Fruit fly (Drosophila melanogaster) whole organism, embryonic: ENCODE results near the gene CG15537.

Experiments used
- Atf6 ChIP-seq: fragments of 200-800 bp; sonication (Bioruptor generic); IDR thresholded peaks from 2 replicates; pipeline ENCODE4 v1.3.6; 2022; ENCODE audit warnings: missing biosample characterization, missing genetic modification characterization
- CG10959 ChIP-seq: fragments of 200-800 bp; sonication (Bioruptor generic); IDR thresholded peaks from 2 replicates; pipeline ENCODE4 v1.3.6; 2022; ENCODE audit warnings: missing biosample characterization, missing genetic modification characterization
- CG12299 ChIP-seq: fragments of 200-800 bp; sonication (Bioruptor generic); optimal IDR thresholded peaks from 2 replicates; lab custom pipeline; 2018; ENCODE audit warnings: missing biosample characterization, mild to moderate bottlenecking, missing genetic modification characterization
- CG13287 ChIP-seq: fragments of 200-800 bp; sonication (Bioruptor generic); IDR thresholded peaks from 2 replicates; pipeline ENCODE4 v1.3.6; 2022; ENCODE audit warnings: missing biosample characterization, missing genetic modification characterization; ENCODE audit not compliant: partially characterized antibody
- CG13624 ChIP-seq: fragments of 200-800 bp; sonication (Bioruptor generic); optimal IDR thresholded peaks from 2 replicates; lab custom pipeline; 2016; ENCODE audit warnings: missing biosample characterization, missing genetic modification characterization
- CG14050 ChIP-seq: fragments of 200-800 bp; sonication (Bioruptor generic); IDR thresholded peaks from 3 replicates; pipeline ENCODE4 v1.3.6; 2022; ENCODE audit warnings: missing biosample characterization, missing genetic modification characterization
- CG15514 ChIP-seq: fragments of 200-800 bp; sonication (Bioruptor generic); optimal IDR thresholded peaks from 3 replicates; lab custom pipeline; 2017; ENCODE audit warnings: missing biosample characterization, missing genetic modification characterization, mild to moderate bottlenecking, moderate library complexity, missing genetic modification reagents
- CG15601 ChIP-seq: fragments of 200-800 bp; sonication (Bioruptor generic); optimal IDR thresholded peaks from 3 replicates; lab custom pipeline; 2019; ENCODE audit warnings: missing biosample characterization, mild to moderate bottlenecking, missing genetic modification characterization, moderate library complexity
- CG17802 ChIP-seq: fragments of 200-800 bp; sonication (Bioruptor generic); optimal IDR thresholded peaks from 2 replicates; lab custom pipeline; 2018; ENCODE audit warnings: missing biosample characterization, mild to moderate bottlenecking, missing genetic modification characterization, moderate library complexity
- CG31224 ChIP-seq: fragments of 200-800 bp; sonication (Bioruptor generic); IDR thresholded peaks from 2 replicates; pipeline ENCODE4 v1.3.6; 2022; ENCODE audit warnings: missing biosample characterization, missing genetic modification characterization
- CG34376 ChIP-seq: fragments of 200-800 bp; sonication (Bioruptor generic); optimal IDR thresholded peaks from 2 replicates; lab custom pipeline; 2018; ENCODE audit warnings: missing biosample characterization, mild to moderate bottlenecking, missing genetic modification characterization
- CG3726 ChIP-seq: fragments of 200-800 bp; sonication (Bioruptor generic); IDR thresholded peaks from 3 replicates; pipeline ENCODE4, ENCODE4 v1.3.6; 2022; ENCODE audit warnings: missing biosample characterization, missing genetic modification characterization
- CG4820 ChIP-seq: fragments of 200-800 bp; sonication (Bioruptor generic); optimal IDR thresholded peaks from 3 replicates; lab custom pipeline; 2016; ENCODE audit warnings: missing biosample characterization, missing genetic modification characterization
- CG6854 ChIP-seq: fragments of 200-800 bp; sonication (Bioruptor generic); optimal IDR thresholded peaks from 3 replicates; lab custom pipeline; 2017; ENCODE audit warnings: missing biosample characterization, mild to moderate bottlenecking, missing genetic modification characterization
- CG7556 ChIP-seq: fragments of 200-800 bp; sonication (Bioruptor generic); optimal IDR thresholded peaks from 2 replicates; lab custom pipeline; 2017; ENCODE audit warnings: missing biosample characterization, mild to moderate bottlenecking, missing genetic modification characterization
- CG8388 ChIP-seq: fragments of 200-800 bp; sonication (Bioruptor generic); optimal IDR thresholded peaks from 2 replicates; lab custom pipeline; 2019; ENCODE audit warnings: missing biosample characterization, mild to moderate bottlenecking, missing genetic modification characterization, moderate library complexity
- CG9437 ChIP-seq: fragments of 200-800 bp; sonication (Bioruptor generic); optimal IDR thresholded peaks from 2 replicates; lab custom pipeline; 2018; ENCODE audit warnings: missing biosample characterization, mild to moderate bottlenecking, missing genetic modification characterization
- CG9727 ChIP-seq: fragments of 200-800 bp; sonication (Bioruptor generic); optimal IDR thresholded peaks from 3 replicates; lab custom pipeline; 2017; ENCODE audit warnings: missing biosample characterization, mild to moderate bottlenecking, missing genetic modification characterization
- CkIIα-i1 ChIP-seq: fragments of 200-800 bp; sonication (Bioruptor generic); IDR thresholded peaks from 2 replicates; pipeline ENCODE4 v1.3.6; 2022; ENCODE audit warnings: missing biosample characterization, missing genetic modification characterization
- D ChIP-seq, 2 experiments: fragments of 200-800 bp in 1 of 2; fragments of >200 bp in 1 of 2; sonication (Bioruptor generic) in 1 of 2; optimal IDR thresholded peaks; 2 replicates in 1 of 2; 3 replicates in 1 of 2; lab custom pipeline; 2017; ENCODE audit warnings: mild to moderate bottlenecking in 1 of 2, missing biosample characterization in 1 of 2, missing genetic modification characterization in 1 of 2, missing genetic modification reagents in 1 of 2
- Dek ChIP-seq: fragments of 200-800 bp; sonication (Bioruptor generic); optimal IDR thresholded peaks from 3 replicates; lab custom pipeline; 2019; ENCODE audit warnings: missing biosample characterization, mild to moderate bottlenecking, missing genetic modification characterization, moderate library complexity
- Dip3 ChIP-seq: fragments of 200-800 bp; sonication (Bioruptor generic); optimal IDR thresholded peaks from 3 replicates; lab custom pipeline; 2016; ENCODE audit warnings: missing biosample characterization, missing genetic modification characterization
- Hey ChIP-seq: fragments of 200-800 bp; sonication (Bioruptor generic); optimal IDR thresholded peaks from 3 replicates; lab custom pipeline; 2018; ENCODE audit warnings: missing biosample characterization, mild to moderate bottlenecking, missing genetic modification characterization
- Hr39 ChIP-seq: fragments of >200 bp; optimal IDR thresholded peaks from 2 replicates; lab custom pipeline; 2017
- Hr51 ChIP-seq, 2 experiments: fragments of 200-800 bp; sonication (Bioruptor generic); optimal IDR thresholded peaks; 2 replicates in 1 of 2; 3 replicates in 1 of 2; lab custom pipeline; 2016 to 2018; ENCODE audit warnings: missing biosample characterization in 2 of 2, missing genetic modification characterization in 2 of 2, mild to moderate bottlenecking in 1 of 2, moderate library complexity in 1 of 2
- Kr ChIP-seq: fragments of 200-800 bp; sonication (Bioruptor generic); optimal IDR thresholded peaks from 2 replicates; lab custom pipeline; 2017; ENCODE audit warnings: missing biosample characterization, mild to moderate bottlenecking, missing genetic modification characterization
- MBD-R2 ChIP-seq: fragments of 200-800 bp; sonication (Bioruptor generic); IDR thresholded peaks from 2 replicates; pipeline ENCODE4 v1.3.6; 2022; ENCODE audit warnings: missing biosample characterization, missing genetic modification characterization
- Mes4 ChIP-seq: fragments of 200-800 bp; sonication (Bioruptor generic); optimal IDR thresholded peaks from 2 replicates; lab custom pipeline; 2016; ENCODE audit warnings: missing biosample characterization, missing genetic modification characterization
- Nf-YC ChIP-seq: fragments of 200-800 bp; optimal IDR thresholded peaks from 3 replicates; lab custom pipeline; 2019; ENCODE audit warnings: missing biosample characterization, mild to moderate bottlenecking, missing genetic modification characterization, moderate library complexity
- Optix ChIP-seq: fragments of 200-800 bp; sonication (Bioruptor generic); IDR thresholded peaks from 3 replicates; pipeline ENCODE4 v1.3.6; 2022; ENCODE audit warnings: missing biosample characterization, missing genetic modification characterization
- Ptx1 ChIP-seq: fragments of 200-800 bp; sonication (Bioruptor generic); IDR thresholded peaks from 2 replicates; pipeline ENCODE4 v1.3.6; 2022; ENCODE audit warnings: missing biosample characterization, missing genetic modification characterization
- aop ChIP-seq: fragments of 200-800 bp; sonication (Bioruptor generic); IDR thresholded peaks from 2 replicates; pipeline ENCODE4 v1.3.6; 2022; ENCODE audit warnings: missing biosample characterization, missing genetic modification characterization
- ap ChIP-seq: fragments of 200-800 bp; sonication (Bioruptor generic); IDR thresholded peaks from 2 replicates; pipeline ENCODE4 v1.3.6; 2022; ENCODE audit warnings: missing biosample characterization, missing genetic modification characterization
- ato ChIP-seq: fragments of 200-800 bp; sonication (Bioruptor generic); IDR thresholded peaks from 2 replicates; pipeline ENCODE4 v1.3.6; 2022; ENCODE audit warnings: missing biosample characterization, missing genetic modification characterization; ENCODE audit not compliant: partially characterized antibody
- az2 ChIP-seq: fragments of 200-800 bp; sonication (Bioruptor generic); optimal IDR thresholded peaks from 3 replicates; lab custom pipeline; 2016; ENCODE audit warnings: missing biosample characterization, missing genetic modification characterization
- bowl ChIP-seq: fragments of 200-800 bp; sonication (Bioruptor generic); IDR thresholded peaks from 2 replicates; pipeline ENCODE4 v1.3.6; 2022; ENCODE audit warnings: missing biosample characterization, missing genetic modification characterization
- cas ChIP-seq: fragments of 200-800 bp; sonication (Bioruptor generic); IDR thresholded peaks from 2 replicates; pipeline ENCODE4 v1.3.6; 2022; ENCODE audit warnings: missing biosample characterization, missing genetic modification characterization
- corto ChIP-seq: fragments of 200-800 bp; sonication (Bioruptor generic); optimal IDR thresholded peaks from 2 replicates; lab custom pipeline; 2016; ENCODE audit warnings: missing biosample characterization, mild to moderate bottlenecking, missing genetic modification characterization, moderate library complexity
- fd3F ChIP-seq: fragments of 200-800 bp; sonication (Bioruptor generic); optimal IDR thresholded peaks from 2 replicates; lab custom pipeline; 2018; ENCODE audit warnings: missing biosample characterization, mild to moderate bottlenecking, missing genetic modification characterization, moderate library complexity
- gcm ChIP-seq: fragments of 200-800 bp; sonication (Bioruptor generic); optimal IDR thresholded peaks from 2 replicates; lab custom pipeline; 2019; ENCODE audit warnings: missing biosample characterization, mild to moderate bottlenecking, missing genetic modification characterization, moderate library complexity
- gsb-n ChIP-seq: fragments of 200-800 bp; sonication (Bioruptor generic); optimal IDR thresholded peaks from 3 replicates; lab custom pipeline; 2018; ENCODE audit warnings: missing biosample characterization, mild to moderate bottlenecking, missing genetic modification characterization
- jumu ChIP-seq: fragments of 200-800 bp; sonication (Bioruptor generic); optimal IDR thresholded peaks from 3 replicates; lab custom pipeline; 2016; ENCODE audit warnings: missing biosample characterization, missing genetic modification characterization
- oc ChIP-seq: fragments of 200-800 bp; sonication (Bioruptor generic); optimal IDR thresholded peaks from 2 replicates; lab custom pipeline; 2018; ENCODE audit warnings: missing biosample characterization, mild to moderate bottlenecking, missing genetic modification characterization, moderate library complexity
- peb ChIP-seq: fragments of 200-800 bp; sonication (Bioruptor generic); IDR thresholded peaks from 2 replicates; pipeline ENCODE4 v1.3.6; 2022; ENCODE audit warnings: missing biosample characterization, missing genetic modification characterization
- row ChIP-seq: fragments of 200-800 bp; sonication (Bioruptor generic); IDR thresholded peaks from 3 replicates; pipeline ENCODE4 v1.3.6; 2022; ENCODE audit warnings: missing biosample characterization, missing genetic modification characterization
- schlank ChIP-seq: fragments of 200-800 bp; sonication (Bioruptor generic); optimal IDR thresholded peaks from 2 replicates; lab custom pipeline; 2018; ENCODE audit warnings: missing biosample characterization, mild to moderate bottlenecking, missing genetic modification characterization
- stc ChIP-seq: fragments of 200-800 bp; sonication (Bioruptor generic); IDR thresholded peaks from 2 replicates; pipeline ENCODE4 v1.3.6; 2022; ENCODE audit warnings: missing biosample characterization, missing genetic modification characterization
- tgo ChIP-seq: fragments of 200-800 bp; sonication (Bioruptor generic); IDR thresholded peaks from 3 replicates; pipeline ENCODE4 v1.3.6; 2022; ENCODE audit warnings: missing biosample characterization, missing genetic modification characterization
- toy ChIP-seq: fragments of 200-800 bp; sonication (Bioruptor generic); IDR thresholded peaks from 2 replicates; pipeline ENCODE4 v1.3.6; 2022; ENCODE audit warnings: missing biosample characterization, missing genetic modification characterization
- unc-4 ChIP-seq: fragments of 200-800 bp; sonication (Bioruptor generic); IDR thresholded peaks from 2 replicates; pipeline ENCODE4 v1.3.6; 2022; ENCODE audit warnings: missing biosample characterization, missing genetic modification characterization; ENCODE audit not compliant: partially characterized antibody
- wor ChIP-seq: fragments of 200-800 bp; sonication (Bioruptor generic); IDR thresholded peaks from 2 replicates; pipeline ENCODE4 v1.3.6; 2022; ENCODE audit warnings: missing biosample characterization, missing genetic modification characterization

CG15537 gene

dm6 chr3R:30413795-30414194 is 29.6 kb downstream of the CG15537 start (continued):
- TF ChIP-seq bowl (GFP tag; lab: Robert Waterston, UW) (no peak; the same call in 1 of the 2 replicates), Dek (no peak), CG34376 (no peak), D (optimal IDR thresholded peaks at IDR 0.05; lab: Kevin White, UChicago) (no peak), D (GFP tag; optimal IDR thresholded peaks at IDR 0.05; lab: Kevin White, UChicago) (peak; percentile 59), stc (GFP tag; lab: Robert Waterston, UW) (peak; percentile 47; the same call in 1 of the 2 replicates), cas (no peak), CG13287 (GFP tag; lab: Robert Waterston, UW) (no peak), Nf-YC (tag; lab: Kevin White, UChicago) (no peak), gsb-n (tag; lab: Kevin White, UChicago) (peak; percentile 47), az2 (GFP tag; lab: Kevin White, UChicago) (peak; percentile 55), Atf6 (GFP tag; lab: Robert Waterston, UW) (peak; percentile 19; the same call in 1 of the 2 replicates), CG9437 (GFP tag; lab: Kevin White, UChicago) (no peak), CG17802 (tag; lab: Kevin White, UChicago) (no peak), CG10959 (GFP tag; lab: Robert Waterston, UW) (peak; percentile 32; the same call in 1 of the 2 replicates), CkIIα-i1 (no peak), Dip3 (GFP tag; lab: Kevin White, UChicago) (no peak), unc-4 (no peak), peb (GFP tag; lab: Robert Waterston, UW) (no peak), CG6854 (no peak), CG8388 (peak; percentile 56), CG15514 (GFP tag; lab: Kevin White, UChicago) (peak; percentile 14), CG12299 (tag; lab: Kevin White, UChicago) (no peak), aop (GFP tag; lab: Robert Waterston, UW) (no peak), ap (GFP tag; lab: Robert Waterston, UW) (peak; percentile 63), Hr51 (GFP tag; optimal IDR thresholded peaks at IDR 0.05; lab: Kevin White, UChicago) (peak in 1 of 2 experiments; percentile 42), CG4820 (GFP tag; lab: Kevin White, UChicago) (peak; percentile 59), tgo (GFP tag; lab: Robert Waterston, UW) (peak; percentile 33; the same call in 1 of the 3 replicates), CG14050 (GFP tag; lab: Robert Waterston, UW) (no peak), CG9727 (GFP tag; lab: Kevin White, UChicago) (peak; percentile 48), Hey (tag; lab: Kevin White, UChicago) (no peak), CG13624 (GFP tag; lab: Kevin White, UChicago) (no peak), fd3F (GFP tag; lab: Kevin White, UChicago) (no peak), gcm (GFP tag; lab: Kevin White, UChicago) (peak; percentile 32), MBD-R2 (peak; percentile 28; the same call in 1 of the 2 replicates), Optix (GFP tag; lab: Robert Waterston, UW) (0 out of 3 replicates have a peak, but pooled peaks have one; percentile 39), Ptx1 (peak; percentile 59), toy (GFP tag; lab: Robert Waterston, UW) (no peak; the same call in 1 of the 2 replicates), CG15601 (tag; lab: Kevin White, UChicago) (peak; percentile 22), corto (GFP tag; lab: Kevin White, UChicago) (no peak), CG31224 (no peak), Kr (GFP tag; lab: Kevin White, UChicago) (no peak), wor (GFP tag; lab: Robert Waterston, UW) (peak; percentile 46), oc (tag; lab: Kevin White, UChicago) (peak; percentile 51), Mes4 (peak; percentile 32), ato (GFP tag; lab: Robert Waterston, UW) (no peak), Hr39 (lab: Kevin White, UChicago) (no peak), CG3726 (GFP tag; lab: Robert Waterston, UW) (0 out of 3 replicates have a peak, but pooled peaks have one; percentile 20), schlank (no peak), CG7556 (peak; percentile 40), jumu (GFP tag; lab: Kevin White, UChicago) (no peak), row (GFP tag; lab: Robert Waterston, UW) (peak; percentile 67)
